Worm (Caenorhabditis elegans): ENCODE data around the gene gpa-17.
A peak's percentile ranks its signal among the peaks of the same experiment; 100 is the strongest.

Gene gpa-17

DNA sequence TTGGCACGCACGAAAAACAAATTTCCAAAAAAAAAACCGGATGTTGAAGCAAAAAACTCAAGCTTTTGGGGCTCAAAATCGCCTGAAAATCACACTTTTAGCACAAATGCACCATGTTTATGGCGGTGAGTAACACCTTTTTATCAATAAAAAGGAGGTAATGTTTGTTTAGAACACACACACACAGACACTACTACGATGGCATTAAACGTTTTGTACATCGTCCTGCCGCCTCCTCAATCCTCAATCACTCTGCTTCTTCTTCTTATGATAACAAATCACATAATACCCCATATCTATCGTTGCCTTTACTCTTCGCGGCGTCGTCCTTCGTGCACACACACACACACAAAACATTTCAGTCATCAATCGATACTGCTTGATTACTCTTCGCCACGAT, at the start of gene gpa-17:
TSS of gene gpa-17 (plus strand) at position 363 of the 400 bp plus-strand sequence.
- TF ChIP-seq pqm-1 (tag; optimal IDR thresholded peaks at IDR 0.05): peak; percentile 3
- peak in 1 of 2 experiments; percentile 24 for TF ChIP-seq lin-35 (GFP tag; optimal IDR thresholded peaks at IDR 0.05)
- no peak for TF ChIP-seq efl-1 (optimal IDR thresholded peaks at IDR 0.05)
- peak in 1 of 2 experiments; percentile 63 for TF ChIP-seq efl-1 (GFP tag; optimal IDR thresholded peaks at IDR 0.05 in 1 of 2)
- TF ChIP-seq elt-2 (tag; optimal IDR thresholded peaks at IDR 0.05): peak; percentile 18
- TF ChIP-seq egl-27 (tag; optimal IDR thresholded peaks at IDR 0.05): no peak

DNA sequence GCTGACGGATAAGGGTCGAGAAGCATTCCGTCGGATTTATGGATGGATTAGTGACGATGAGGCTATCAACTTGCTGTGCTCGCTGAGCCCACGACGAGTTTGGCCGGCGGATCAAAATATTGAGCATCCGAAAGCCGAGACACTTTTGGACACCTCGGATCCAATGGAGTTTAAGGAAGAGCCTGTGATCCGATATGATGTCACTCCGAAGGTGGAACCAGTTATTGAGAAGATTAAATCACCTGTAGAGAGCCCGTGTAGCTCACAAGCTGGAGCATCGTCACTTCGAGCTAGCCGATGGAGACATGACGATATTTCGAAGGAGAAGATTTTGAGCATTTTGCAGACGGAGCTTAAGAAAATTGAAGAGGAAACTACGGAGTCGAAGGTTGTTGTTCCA, 45.8 kb upstream of the gpa-17 start:
- TF ChIP-seq mdl-1 (tag; optimal IDR thresholded peaks at IDR 0.05) (no peak), mef-2 (tag; optimal IDR thresholded peaks at IDR 0.05) (no peak), egl-13 (tag; optimal IDR thresholded peaks at IDR 0.05) (no peak), nhr-237 (tag; optimal IDR thresholded peaks at IDR 0.05) (no peak), nhr-12 (tag; optimal IDR thresholded peaks at IDR 0.05) (no peak), pag-3 (tag; optimal IDR thresholded peaks at IDR 0.05; ENCODE audit: borderline replicate concordance, insufficient read depth) (no peak), tlp-1 (tag; optimal IDR thresholded peaks at IDR 0.05) (no peak), nhr-84 (tag; optimal IDR thresholded peaks at IDR 0.05) (no peak), hpl-2 (GFP tag; optimal IDR thresholded peaks at IDR 0.05) (no peak), Y116A8C.19 (tag; optimal IDR thresholded peaks at IDR 0.05; ENCODE audit: borderline replicate concordance) (no peak), elt-3 (tag; optimal IDR thresholded peaks at IDR 0.05) (no peak), nhr-71 (tag; optimal IDR thresholded peaks at IDR 0.05) (no peak), fkh-10 (GFP tag; optimal IDR thresholded peaks at IDR 0.05) (no peak), C04F5.9 (tag; optimal IDR thresholded peaks at IDR 0.05) (no peak), efl-1 (optimal IDR thresholded peaks at IDR 0.05) (no peak), efl-1 (GFP tag; optimal IDR thresholded peaks at IDR 0.05 in 1 of 2) (no peak), fkh-4 (tag; optimal IDR thresholded peaks at IDR 0.05; ENCODE audit: borderline replicate concordance) (no peak), C34B4.2 (tag; optimal IDR thresholded peaks at IDR 0.05) (no peak), mab-9 (GFP tag; IDR thresholded peaks at IDR 0.05) (no peak)

DNA sequence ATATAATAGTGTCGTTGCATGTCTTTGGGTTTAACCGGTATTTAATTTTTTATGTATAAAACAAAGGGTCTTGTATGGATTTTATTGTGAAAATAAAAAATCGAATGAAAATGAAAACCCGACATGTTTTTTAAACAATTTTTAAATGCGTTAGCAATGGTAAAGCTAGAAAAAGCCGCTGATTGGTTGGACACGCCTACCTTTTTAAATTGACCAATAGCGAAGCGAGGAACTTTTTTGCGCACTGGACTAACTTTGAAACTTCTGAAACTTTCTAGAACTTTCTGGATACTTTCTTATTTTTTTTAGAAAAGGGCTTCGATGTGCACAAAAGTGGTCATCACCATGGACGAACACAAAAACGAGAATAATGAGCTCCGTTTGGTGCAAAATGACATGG, 40.1 kb upstream of the gpa-17 start:
- TF ChIP-seq elt-2 (tag; optimal IDR thresholded peaks at IDR 0.05) (no peak), ceh-63 (GFP tag; optimal IDR thresholded peaks at IDR 0.05) (no peak), ceh-90 (tag; optimal IDR thresholded peaks at IDR 0.05) (no peak), fkh-4 (tag; optimal IDR thresholded peaks at IDR 0.05; ENCODE audit: borderline replicate concordance) (no peak), unc-62 (GFP tag; optimal IDR thresholded peaks at IDR 0.05) (no peak), ceh-8 (GFP tag; optimal IDR thresholded peaks at IDR 0.05) (no peak), nhr-237 (tag; optimal IDR thresholded peaks at IDR 0.05) (no peak), rnt-1 (tag; optimal IDR thresholded peaks at IDR 0.05) (no peak)

DNA sequence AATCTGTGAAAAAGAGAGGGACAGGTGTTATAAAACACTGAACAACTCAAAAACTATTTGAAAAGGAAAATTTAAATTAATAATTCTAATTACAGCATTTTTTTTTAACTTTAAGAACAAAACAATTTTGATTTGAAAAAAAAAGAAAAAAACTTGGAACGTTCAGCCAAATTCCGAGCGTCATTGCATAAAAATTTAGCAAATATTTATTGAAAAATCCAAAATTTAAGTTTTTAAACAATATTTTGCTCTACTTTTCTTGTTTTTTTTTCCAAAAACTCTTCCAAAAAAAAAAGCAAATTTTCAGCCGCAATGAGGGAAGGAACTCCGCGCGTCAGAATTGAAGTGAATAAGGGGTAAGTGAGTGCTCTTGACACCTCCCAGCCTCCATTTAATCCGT, 36.7 kb upstream of the gpa-17 start, which contains the start of gene feh-1:
TSS of gene feh-1 (plus strand) at position 301 of the 400 bp plus-strand sequence.
- TF ChIP-seq aly-2 (tag; optimal IDR thresholded peaks at IDR 0.05) (no peak), nhr-47 (tag; optimal IDR thresholded peaks at IDR 0.05) (no peak), efl-1 (optimal IDR thresholded peaks at IDR 0.05) (no peak), efl-1 (GFP tag; optimal IDR thresholded peaks at IDR 0.05 in 1 of 2) (no peak), C16A3.4 (tag; optimal IDR thresholded peaks at IDR 0.05) (no peak), nhr-84 (tag; optimal IDR thresholded peaks at IDR 0.05) (no peak), irx-1 (tag; optimal IDR thresholded peaks at IDR 0.05) (no peak)

DNA sequence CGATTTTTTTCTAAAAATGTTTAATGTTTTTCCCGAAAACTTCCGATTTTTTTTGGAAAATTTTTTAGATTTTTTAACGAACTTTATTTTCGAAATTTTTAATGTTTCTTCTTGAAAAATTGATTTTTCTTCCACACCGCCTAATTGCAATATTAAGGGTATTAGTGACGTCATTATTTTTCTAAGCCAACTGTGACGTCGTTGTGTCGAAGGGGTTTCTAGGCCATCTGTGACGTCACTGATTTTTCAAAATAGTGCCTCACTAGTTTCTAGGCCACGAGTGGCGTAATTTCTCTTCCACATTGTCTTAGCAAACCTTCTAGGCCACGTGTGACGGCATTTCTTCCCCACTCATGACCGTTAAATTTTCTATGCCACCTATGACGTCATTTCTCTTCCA, 34.4 kb upstream of the gpa-17 start:
- TF ChIP-seq lin-35 (GFP tag; optimal IDR thresholded peaks at IDR 0.05) (no peak), dsc-1 (tag; optimal IDR thresholded peaks at IDR 0.05) (no peak), zag-1 (tag; optimal IDR thresholded peaks at IDR 0.05) (no peak), aly-2 (tag; optimal IDR thresholded peaks at IDR 0.05) (no peak), unc-86 (tag; optimal IDR thresholded peaks at IDR 0.05) (no peak), unc-62 (GFP tag; optimal IDR thresholded peaks at IDR 0.05) (no peak), tlp-1 (tag; optimal IDR thresholded peaks at IDR 0.05) (no peak), ceh-63 (GFP tag; optimal IDR thresholded peaks at IDR 0.05) (no peak), ztf-11 (tag; optimal IDR thresholded peaks at IDR 0.05) (no peak), lin-39 (tag; optimal IDR thresholded peaks at IDR 0.05) (no peak), hpl-2 (GFP tag; optimal IDR thresholded peaks at IDR 0.05) (no peak), irx-1 (tag; optimal IDR thresholded peaks at IDR 0.05) (no peak), F16B12.6 (tag; optimal IDR thresholded peaks at IDR 0.05) (no peak), sox-4 (tag; optimal IDR thresholded peaks at IDR 0.05) (no peak), jun-1 (tag; optimal IDR thresholded peaks at IDR 0.05) (no peak), pqm-1 (tag; optimal IDR thresholded peaks at IDR 0.05) (no peak), nhr-237 (tag; optimal IDR thresholded peaks at IDR 0.05) (no peak), dpl-1 (GFP tag; optimal IDR thresholded peaks at IDR 0.05) (no peak), nhr-47 (tag; optimal IDR thresholded peaks at IDR 0.05) (no peak), aha-1 (tag; optimal IDR thresholded peaks at IDR 0.05) (no peak)

Data from whole organism, L1 larva.